Worm (Caenorhabditis elegans) whole organism, L1 larva: ENCODE data around the gene clp-1.

ENCODE experiments used
- C34B4.2 ChIP-seq: sonication (generic microtip); optimal IDR thresholded peaks from 2 replicates; lab custom pipeline; 2017; ENCODE audit warnings: mild to moderate bottlenecking, missing genetic modification characterization, missing compliant biosample characterization
- Y116A8C.19 ChIP-seq: sonication (generic microtip); optimal IDR thresholded peaks from 2 replicates; lab custom pipeline; 2016; ENCODE audit warnings: missing compliant biosample characterization, missing genetic modification characterization, borderline replicate concordance
- ceh-8 ChIP-seq: fragments of 200-800 bp; sonication (Bioruptor generic); optimal IDR thresholded peaks from 2 replicates; lab custom pipeline; 2018; ENCODE audit warnings: mild to moderate bottlenecking, missing genetic modification characterization, moderate library complexity, missing compliant biosample characterization
- ceh-88 ChIP-seq: fragments of 200-800 bp; sonication (Bioruptor generic); IDR thresholded peaks from 2 replicates; pipeline ENCODE4 v1.3.6; 2022; ENCODE audit warnings: missing genetic modification characterization, missing compliant biosample characterization
- ceh-90 ChIP-seq: sonication (generic microtip); optimal IDR thresholded peaks from 2 replicates; lab custom pipeline; 2016; ENCODE audit warnings: missing genetic modification characterization, missing compliant biosample characterization
- dpl-1 ChIP-seq, 3 experiments: fragments of 150-350 bp in 2 of 3; sonication (generic microtip) in 1 of 3; optimal IDR thresholded peaks; 2 replicates each; lab custom pipeline; 2014 to 2017; ENCODE audit warnings: missing biosample characterization in 3 of 3, missing genetic modification characterization in 3 of 3, missing genetic modification reagents in 3 of 3
- dsc-1 ChIP-seq: sonication (generic microtip); optimal IDR thresholded peaks from 2 replicates; lab custom pipeline; 2016; ENCODE audit warnings: mild to moderate bottlenecking, missing genetic modification characterization, missing compliant biosample characterization
- efl-1 ChIP-seq, 4 experiments: fragments of 150-350 bp; optimal IDR thresholded peaks in 3 of 4; peaks in 1 of 4; 1 replicate in 1 of 4; 2 replicates in 3 of 4; lab custom pipeline; 2014; ENCODE audit warnings: missing biosample characterization in 2 of 4, missing genetic modification characterization in 2 of 4, missing genetic modification reagents in 2 of 4
- elt-2 ChIP-seq: sonication (generic microtip); optimal IDR thresholded peaks from 2 replicates; lab custom pipeline; 2016; ENCODE audit warnings: missing genetic modification characterization, mild to moderate bottlenecking, inconsistent platforms, missing compliant biosample characterization, missing genetic modification reagents
- elt-3 ChIP-seq, 6 experiments: fragments of 150-350 bp in 1 of 6; sonication (generic microtip); optimal IDR thresholded peaks; 2 replicates each; lab custom pipeline; 2017 to 2018; ENCODE audit warnings: missing biosample characterization in 6 of 6, missing genetic modification characterization in 6 of 6, inconsistent platforms in 1 of 6
- fkh-10 ChIP-seq: sonication (generic microtip); optimal IDR thresholded peaks from 2 replicates; lab custom pipeline; 2017; ENCODE audit warnings: missing biosample characterization, missing genetic modification reagents, missing genetic modification characterization
- grh-1 ChIP-seq: fragments of 200-800 bp; sonication (Bioruptor generic); IDR thresholded peaks from 2 replicates; pipeline ENCODE4 v1.3.6; 2022; ENCODE audit warnings: missing genetic modification reagents, missing genetic modification characterization, missing compliant biosample characterization
- hlh-17 ChIP-seq: fragments of 200-800 bp; sonication (Bioruptor generic); optimal IDR thresholded peaks from 2 replicates; lab custom pipeline; 2018; ENCODE audit warnings: missing genetic modification characterization, mild to moderate bottlenecking, missing compliant biosample characterization, moderate library complexity, borderline replicate concordance
- hlh-4 ChIP-seq: sonication (generic microtip); optimal IDR thresholded peaks from 2 replicates; lab custom pipeline; 2016; ENCODE audit warnings: mild to moderate bottlenecking, missing genetic modification characterization, missing compliant biosample characterization
- irx-1 ChIP-seq: sonication (generic microtip); optimal IDR thresholded peaks from 2 replicates; lab custom pipeline; 2016; ENCODE audit warnings: missing genetic modification characterization, missing compliant biosample characterization
- jun-1 ChIP-seq: fragments of 150-350 bp; optimal IDR thresholded peaks from 2 replicates; lab custom pipeline; 2014; ENCODE audit warnings: missing biosample characterization, missing genetic modification reagents, missing genetic modification characterization
- lin-15B ChIP-seq: fragments of 150-350 bp; sonication (generic microtip); optimal IDR thresholded peaks from 3 replicates; lab custom pipeline; 2014; ENCODE audit warnings: missing biosample characterization, missing genetic modification characterization
- lsy-2 ChIP-seq, 2 experiments: fragments of 150-350 bp; optimal IDR thresholded peaks; 2 replicates each; lab custom pipeline; 2014; ENCODE audit warnings: missing biosample characterization in 2 of 2, missing genetic modification characterization in 2 of 2
- mdl-1 ChIP-seq, 2 experiments: fragments of 150-350 bp; optimal IDR thresholded peaks; 2 replicates each; lab custom pipeline; 2014 to 2017; ENCODE audit warnings: missing biosample characterization in 2 of 2, missing genetic modification characterization in 2 of 2, inconsistent platforms in 1 of 2
- nhr-19 ChIP-seq: fragments of 200-800 bp; sonication (Bioruptor generic); conservative IDR thresholded peaks from 2 replicates; pipeline ENCODE4 v1.3.6; 2022; ENCODE audit warnings: missing genetic modification characterization, missing compliant biosample characterization
- nhr-28 ChIP-seq: fragments of 150-350 bp; optimal IDR thresholded peaks from 2 replicates; lab custom pipeline; 2014; ENCODE audit warnings: missing biosample characterization, missing genetic modification characterization
- nhr-47 ChIP-seq: sonication (generic microtip); optimal IDR thresholded peaks from 2 replicates; lab custom pipeline; 2016; ENCODE audit warnings: mild to moderate bottlenecking, missing genetic modification characterization, moderate library complexity, missing compliant biosample characterization
- nhr-71 ChIP-seq: sonication (generic microtip); optimal IDR thresholded peaks from 2 replicates; lab custom pipeline; 2016; ENCODE audit warnings: mild to moderate bottlenecking, missing genetic modification characterization, moderate library complexity, missing compliant biosample characterization
- nhr-76 ChIP-seq: sonication (generic microtip); optimal IDR thresholded peaks from 2 replicates; lab custom pipeline; 2017; ENCODE audit warnings: missing biosample characterization, missing genetic modification characterization
- nhr-77 ChIP-seq: fragments of 150-350 bp; optimal IDR thresholded peaks from 2 replicates; lab custom pipeline; 2014; ENCODE audit warnings: missing biosample characterization, missing genetic modification characterization
- nhr-84 ChIP-seq: sonication (generic microtip); optimal IDR thresholded peaks from 2 replicates; lab custom pipeline; 2017; ENCODE audit warnings: missing biosample characterization, missing genetic modification characterization
- pax-3 ChIP-seq: fragments of 200-800 bp; sonication (Bioruptor generic); optimal IDR thresholded peaks from 2 replicates; lab custom pipeline; 2018; ENCODE audit warnings: mild to moderate bottlenecking, missing genetic modification characterization, moderate library complexity, missing compliant biosample characterization
- rnt-1 ChIP-seq: sonication (generic microtip); optimal IDR thresholded peaks from 2 replicates; lab custom pipeline; 2016; ENCODE audit warnings: mild to moderate bottlenecking, missing genetic modification characterization, moderate library complexity, missing compliant biosample characterization
- sox-4 ChIP-seq: sonication (generic microtip); optimal IDR thresholded peaks from 2 replicates; lab custom pipeline; 2016; ENCODE audit warnings: missing genetic modification characterization, missing compliant biosample characterization
- sptf-1 ChIP-seq: fragments of 150-350 bp; optimal IDR thresholded peaks from 2 replicates; lab custom pipeline; 2014; ENCODE audit warnings: missing biosample characterization, missing genetic modification characterization
- sup-37 ChIP-seq: fragments of 200-800 bp; sonication (Bioruptor generic); optimal IDR thresholded peaks from 2 replicates; lab custom pipeline; 2018; ENCODE audit warnings: mild to moderate bottlenecking, missing genetic modification characterization, missing compliant biosample characterization
- swsn-7 ChIP-seq: sonication (generic microtip); optimal IDR thresholded peaks from 2 replicates; lab custom pipeline; 2016; ENCODE audit warnings: missing genetic modification characterization, missing compliant biosample characterization
- unc-62 ChIP-seq: fragments of 150-350 bp; optimal IDR thresholded peaks from 2 replicates; lab custom pipeline; 2014; ENCODE audit warnings: missing biosample characterization, missing genetic modification reagents, missing genetic modification characterization
- unc-98 ChIP-seq: fragments of 200-800 bp; sonication (Bioruptor generic); IDR thresholded peaks from 2 replicates; pipeline ENCODE4 v1.3.6; 2022; ENCODE audit warnings: missing genetic modification characterization, missing compliant biosample characterization
- zag-1 ChIP-seq: fragments of 150-350 bp; optimal IDR thresholded peaks from 2 replicates; lab custom pipeline; 2014; ENCODE audit warnings: missing biosample characterization, missing genetic modification characterization
- zip-4 ChIP-seq: fragments of 200-800 bp; sonication (Bioruptor generic); optimal IDR thresholded peaks from 2 replicates; lab custom pipeline; 2018; ENCODE audit warnings: mild to moderate bottlenecking, missing genetic modification characterization, moderate library complexity, missing compliant biosample characterization
- ztf-11 ChIP-seq, 2 experiments: sonication (generic microtip); optimal IDR thresholded peaks; 2 replicates each; lab custom pipeline; 2016 to 2017; ENCODE audit warnings: missing genetic modification characterization in 2 of 2, missing biosample characterization in 1 of 2, missing compliant biosample characterization in 1 of 2

Gene clp-1

ce11 chrIII:7981233-7981632, 1.5 kb downstream of the clp-1 start:
- TF ChIP-seq nhr-19 (GFP tag; lab: Robert Waterston, UW) (no peak), sptf-1 (no peak), nhr-47 (tag; lab: Kevin White, UChicago) (no peak), nhr-71 (tag; lab: Kevin White, UChicago) (no peak), nhr-77 (tag; lab: Kevin White, UChicago) (no peak), zip-4 (GFP tag; lab: Kevin White, UChicago) (no peak), irx-1 (tag; lab: Kevin White, UChicago) (no peak), jun-1 (tag; lab: Kevin White, UChicago) (no peak), Y116A8C.19 (tag; lab: Kevin White, UChicago) (no peak), ceh-8 (GFP tag; lab: Kevin White, UChicago) (no peak), nhr-76 (tag; lab: Kevin White, UChicago) (no peak), hlh-4 (tag; lab: Kevin White, UChicago) (no peak), hlh-17 (no peak), elt-3 (tag; optimal IDR thresholded peaks at IDR 0.05; lab: Kevin White, UChicago) (no peak), nhr-84 (tag; lab: Kevin White, UChicago) (no peak), ztf-11 (tag; optimal IDR thresholded peaks at IDR 0.05; lab: Kevin White, UChicago) (no peak), unc-62 (no peak), efl-1 (optimal IDR thresholded peaks at IDR 0.05; lab: Kevin White, UChicago) (no peak), efl-1 (GFP tag; optimal IDR thresholded peaks at IDR 0.05 in 1 of 2; lab: Kevin White, UChicago) (no peak)

- TF ChIP-seq C34B4.2 (tag; lab: Kevin White, UChicago) (no peak), ceh-88 (no peak), sup-37 (GFP tag; lab: Kevin White, UChicago) (no peak), irx-1 (tag; lab: Kevin White, UChicago) (no peak), lsy-2 (tag; optimal IDR thresholded peaks at IDR 0.05; lab: Kevin White, UChicago) (no peak), elt-2 (no peak), mdl-1 (tag; optimal IDR thresholded peaks at IDR 0.05; lab: Kevin White, UChicago) (no peak), lin-15B (tag; lab: Kevin White, UChicago) (no peak), grh-1 (no peak), zag-1 (no peak), nhr-28 (no peak)
Measured at ce11 chrIII:7981938-7982337, 2.2 kb downstream of the clp-1 start.

- TF ChIP-seq unc-98 (GFP tag; lab: Robert Waterston, UW) (no peak), fkh-10 (GFP tag; lab: Kevin White, UChicago) (no peak), Y116A8C.19 (tag; lab: Kevin White, UChicago) (no peak), ceh-90 (tag; lab: Kevin White, UChicago) (no peak), mdl-1 (tag; optimal IDR thresholded peaks at IDR 0.05; lab: Kevin White, UChicago) (no peak), sox-4 (no peak), rnt-1 (no peak), C34B4.2 (tag; lab: Kevin White, UChicago) (no peak), ceh-8 (GFP tag; lab: Kevin White, UChicago) (no peak), swsn-7 (tag; lab: Kevin White, UChicago) (no peak), pax-3 (tag; lab: Kevin White, UChicago) (no peak), nhr-76 (tag; lab: Kevin White, UChicago) (no peak)
Measured at ce11 chrIII:7986585-7987171, 6.9 kb downstream of the clp-1 start, which contains the start of gene hrpk-2. Gene hrpk-2 (plus strand): TSS chrIII:7987121.

- TF ChIP-seq dpl-1 (GFP tag; optimal IDR thresholded peaks at IDR 0.05; lab: Kevin White, UChicago), result no peak
- peak; percentile 43 for TF ChIP-seq dsc-1 (tag; lab: Kevin White, UChicago)
- TF ChIP-seq sup-37 (GFP tag; lab: Kevin White, UChicago), result no peak
Measured at ce11 chrIII:7996353-7996752, 16.6 kb downstream of the clp-1 start, which contains the start of gene npr-17. Gene npr-17 (minus strand): TSS chrIII:7996453.
